Fruit fly (Drosophila melanogaster) whole organism, embryonic: ENCODE measurements around the gene RhoGAP5A.

ENCODE experiments used
- CG10431 ChIP-seq: fragments of 200-800 bp; sonication (Bioruptor generic); optimal IDR thresholded peaks from 3 replicates; lab custom pipeline; 2018; ENCODE audit warnings: missing biosample characterization, mild to moderate bottlenecking, missing genetic modification characterization
- CG10959 ChIP-seq: fragments of 200-800 bp; sonication (Bioruptor generic); IDR thresholded peaks from 2 replicates; pipeline ENCODE4 v1.3.6; 2022; ENCODE audit warnings: missing biosample characterization, missing genetic modification characterization
- CG12391 ChIP-seq: fragments of 200-800 bp; sonication (Bioruptor generic); optimal IDR thresholded peaks from 3 replicates; lab custom pipeline; 2018; ENCODE audit warnings: missing biosample characterization, mild to moderate bottlenecking, missing genetic modification characterization, moderate library complexity
- CG15269 ChIP-seq: fragments of 200-800 bp; sonication (Bioruptor generic); optimal IDR thresholded peaks from 2 replicates; lab custom pipeline; 2018; ENCODE audit warnings: missing biosample characterization, mild to moderate bottlenecking, missing genetic modification characterization, moderate library complexity
- CG16813 ChIP-seq: fragments of 200-800 bp; sonication (Bioruptor generic); IDR thresholded peaks from 3 replicates; pipeline ENCODE4 v1.3.6; 2022; ENCODE audit warnings: missing biosample characterization, missing genetic modification characterization; ENCODE audit not compliant: partially characterized antibody
- CG2678 ChIP-seq: fragments of 200-800 bp; sonication (Bioruptor generic); optimal IDR thresholded peaks from 3 replicates; lab custom pipeline; 2019; ENCODE audit warnings: missing biosample characterization, mild to moderate bottlenecking, missing genetic modification characterization, moderate library complexity
- CG2889 ChIP-seq: fragments of 200-800 bp; sonication (Bioruptor generic); IDR thresholded peaks from 3 replicates; pipeline ENCODE4 v1.3.6; 2022; ENCODE audit warnings: missing biosample characterization, missing genetic modification characterization
- CG31365 ChIP-seq: fragments of 200-800 bp; sonication (Bioruptor generic); optimal IDR thresholded peaks from 2 replicates; lab custom pipeline; 2018; ENCODE audit warnings: missing biosample characterization, mild to moderate bottlenecking, missing genetic modification characterization
- CG31388 ChIP-seq: fragments of 200-800 bp; sonication (Bioruptor generic); optimal IDR thresholded peaks from 2 replicates; lab custom pipeline; 2016; ENCODE audit warnings: missing biosample characterization, missing genetic modification characterization
- CG33557 ChIP-seq: fragments of 200-800 bp; sonication (Bioruptor generic); optimal IDR thresholded peaks from 2 replicates; lab custom pipeline; 2019; ENCODE audit warnings: missing biosample characterization, mild to moderate bottlenecking, missing genetic modification characterization, moderate library complexity
- CG34376 ChIP-seq: fragments of 200-800 bp; sonication (Bioruptor generic); optimal IDR thresholded peaks from 2 replicates; lab custom pipeline; 2018; ENCODE audit warnings: missing biosample characterization, mild to moderate bottlenecking, missing genetic modification characterization
- CG3995 ChIP-seq: fragments of 200-800 bp; sonication (Bioruptor generic); optimal IDR thresholded peaks from 3 replicates; lab custom pipeline; 2016; ENCODE audit warnings: missing biosample characterization, missing genetic modification characterization
- CG4820 ChIP-seq: fragments of 200-800 bp; sonication (Bioruptor generic); optimal IDR thresholded peaks from 3 replicates; lab custom pipeline; 2016; ENCODE audit warnings: missing biosample characterization, missing genetic modification characterization
- CG6272 ChIP-seq: fragments of 200-800 bp; sonication (Bioruptor generic); IDR thresholded peaks from 2 replicates; pipeline ENCODE4 v1.3.6; 2022; ENCODE audit warnings: missing biosample characterization, missing genetic modification characterization
- CG6683 ChIP-seq: fragments of 200-800 bp; sonication (Bioruptor generic); optimal IDR thresholded peaks from 2 replicates; lab custom pipeline; 2017; ENCODE audit warnings: missing biosample characterization, mild to moderate bottlenecking, missing genetic modification characterization, missing genetic modification reagents
- CG6765 ChIP-seq: fragments of 200-800 bp; sonication (Bioruptor generic); optimal IDR thresholded peaks from 3 replicates; lab custom pipeline; 2017; ENCODE audit warnings: missing biosample characterization, mild to moderate bottlenecking, missing genetic modification characterization
- CG7745 ChIP-seq: fragments of 200-800 bp; sonication (Bioruptor generic); optimal IDR thresholded peaks from 2 replicates; lab custom pipeline; 2018; ENCODE audit warnings: missing biosample characterization, mild to moderate bottlenecking, missing genetic modification characterization, moderate library complexity
- CG7928 ChIP-seq: fragments of 200-800 bp; sonication (Bioruptor generic); optimal IDR thresholded peaks from 2 replicates; lab custom pipeline; 2017; ENCODE audit warnings: missing biosample characterization, mild to moderate bottlenecking, missing genetic modification characterization
- CG8281 ChIP-seq: fragments of 200-800 bp; sonication (Bioruptor generic); optimal IDR thresholded peaks from 2 replicates; lab custom pipeline; 2018; ENCODE audit warnings: missing biosample characterization, mild to moderate bottlenecking, missing genetic modification characterization, moderate library complexity
- CG8924 ChIP-seq: fragments of 200-800 bp; optimal IDR thresholded peaks from 3 replicates; lab custom pipeline; 2019; ENCODE audit warnings: missing biosample characterization, mild to moderate bottlenecking, missing genetic modification characterization, moderate library complexity
- Camta ChIP-seq: fragments of 200-800 bp; sonication (Bioruptor generic); optimal IDR thresholded peaks from 2 replicates; lab custom pipeline; 2016; ENCODE audit warnings: missing biosample characterization, missing genetic modification characterization
- Chrac-16 ChIP-seq: fragments of 200-800 bp; sonication (Bioruptor generic); optimal IDR thresholded peaks from 3 replicates; lab custom pipeline; 2016; ENCODE audit warnings: missing biosample characterization, missing genetic modification characterization
- HLH54F ChIP-seq: fragments of 200-800 bp; sonication (Bioruptor generic); optimal IDR thresholded peaks from 3 replicates; lab custom pipeline; 2016; ENCODE audit warnings: missing biosample characterization, missing genetic modification characterization
- Hand ChIP-seq: fragments of 200-800 bp; sonication (Bioruptor generic); optimal IDR thresholded peaks from 2 replicates; lab custom pipeline; 2017; ENCODE audit warnings: mild to moderate bottlenecking, missing biosample characterization, missing genetic modification reagents, missing genetic modification characterization
- Kr ChIP-seq: fragments of 200-800 bp; sonication (Bioruptor generic); optimal IDR thresholded peaks from 2 replicates; lab custom pipeline; 2017; ENCODE audit warnings: missing biosample characterization, mild to moderate bottlenecking, missing genetic modification characterization
- Mad ChIP-seq: fragments of 200-800 bp; sonication (Bioruptor generic); optimal IDR thresholded peaks from 2 replicates; lab custom pipeline; 2016; ENCODE audit warnings: missing biosample characterization, missing genetic modification characterization
- Neu2 ChIP-seq: fragments of 200-800 bp; sonication (Bioruptor generic); optimal IDR thresholded peaks from 3 replicates; lab custom pipeline; 2016; ENCODE audit warnings: missing biosample characterization, missing genetic modification characterization, borderline replicate concordance
- ap ChIP-seq: fragments of 200-800 bp; sonication (Bioruptor generic); IDR thresholded peaks from 2 replicates; pipeline ENCODE4 v1.3.6; 2022; ENCODE audit warnings: missing biosample characterization, missing genetic modification characterization
- br ChIP-seq: fragments of >200 bp; optimal IDR thresholded peaks from 2 replicates; lab custom pipeline; 2017
- dmrt11E ChIP-seq: fragments of 200-800 bp; sonication (Bioruptor generic); optimal IDR thresholded peaks from 3 replicates; lab custom pipeline; 2018; ENCODE audit warnings: missing biosample characterization, mild to moderate bottlenecking, missing genetic modification characterization, moderate library complexity
- dpn ChIP-seq, 2 experiments: fragments of 200-800 bp; sonication (Bioruptor generic); optimal IDR thresholded peaks; 3 replicates each; lab custom pipeline; 2016; ENCODE audit warnings: missing biosample characterization in 2 of 2, missing genetic modification characterization in 2 of 2
- eve ChIP-seq, 2 experiments: fragments of >200 bp; optimal IDR thresholded peaks; 2 replicates each; lab custom pipeline; 2017; ENCODE audit warnings: missing biosample characterization in 2 of 2, missing genetic modification characterization in 2 of 2
- fd64A ChIP-seq: fragments of 200-800 bp; sonication (Bioruptor generic); optimal IDR thresholded peaks from 3 replicates; lab custom pipeline; 2018; ENCODE audit warnings: missing biosample characterization, mild to moderate bottlenecking, missing genetic modification characterization
- fu2 ChIP-seq: fragments of 200-800 bp; sonication (Bioruptor generic); optimal IDR thresholded peaks from 2 replicates; lab custom pipeline; 2016; ENCODE audit warnings: missing biosample characterization, missing genetic modification characterization
- gcm ChIP-seq: fragments of 200-800 bp; sonication (Bioruptor generic); optimal IDR thresholded peaks from 2 replicates; lab custom pipeline; 2019; ENCODE audit warnings: missing biosample characterization, mild to moderate bottlenecking, missing genetic modification characterization, moderate library complexity
- gcm2 ChIP-seq: fragments of 200-800 bp; sonication (Bioruptor generic); optimal IDR thresholded peaks from 2 replicates; lab custom pipeline; 2016; ENCODE audit warnings: missing biosample characterization, missing genetic modification characterization
- gfzf ChIP-seq: fragments of 200-800 bp; sonication (Bioruptor generic); optimal IDR thresholded peaks from 2 replicates; lab custom pipeline; 2016; ENCODE audit warnings: missing biosample characterization, mild to moderate bottlenecking, missing genetic modification characterization, moderate library complexity
- grn ChIP-seq: fragments of 200-800 bp; sonication (Bioruptor generic); optimal IDR thresholded peaks from 3 replicates; lab custom pipeline; 2017; ENCODE audit warnings: missing biosample characterization, missing genetic modification characterization
- mam ChIP-seq: fragments of 200-800 bp; sonication (Bioruptor generic); optimal IDR thresholded peaks from 3 replicates; lab custom pipeline; 2016; ENCODE audit warnings: missing biosample characterization, missing genetic modification characterization
- nerfin-1 ChIP-seq: fragments of 200-800 bp; sonication (Bioruptor generic); optimal IDR thresholded peaks from 3 replicates; lab custom pipeline; 2019; ENCODE audit warnings: missing biosample characterization, mild to moderate bottlenecking, missing genetic modification characterization, moderate library complexity
- onecut ChIP-seq: fragments of 200-800 bp; sonication (Bioruptor generic); IDR thresholded peaks from 2 replicates; pipeline ENCODE4 v1.3.6; 2022; ENCODE audit warnings: missing biosample characterization, missing genetic modification characterization
- peb ChIP-seq: fragments of 200-800 bp; sonication (Bioruptor generic); IDR thresholded peaks from 2 replicates; pipeline ENCODE4 v1.3.6; 2022; ENCODE audit warnings: missing biosample characterization, missing genetic modification characterization
- scrt ChIP-seq: fragments of 200-800 bp; sonication (Bioruptor generic); optimal IDR thresholded peaks from 2 replicates; lab custom pipeline; 2018; ENCODE audit warnings: missing biosample characterization, mild to moderate bottlenecking, missing genetic modification characterization, moderate library complexity
- sima ChIP-seq: fragments of 200-800 bp; sonication (Bioruptor generic); optimal IDR thresholded peaks from 2 replicates; lab custom pipeline; 2016; ENCODE audit warnings: missing biosample characterization, missing genetic modification characterization
- slou ChIP-seq: fragments of 200-800 bp; sonication (Bioruptor generic); optimal IDR thresholded peaks from 3 replicates; lab custom pipeline; 2016; ENCODE audit warnings: missing biosample characterization, missing genetic modification characterization
- so ChIP-seq: fragments of 200-800 bp; sonication (Bioruptor generic); IDR thresholded peaks from 3 replicates; pipeline ENCODE4 v1.3.6; 2022; ENCODE audit warnings: missing biosample characterization, missing genetic modification characterization
- tll ChIP-seq, 2 experiments: fragments of 200-800 bp in 1 of 2; fragments of >200 bp in 1 of 2; sonication (Bioruptor generic) in 1 of 2; optimal IDR thresholded peaks; 2 replicates each; lab custom pipeline; 2017 to 2019; ENCODE audit warnings: missing biosample characterization in 2 of 2, missing genetic modification characterization in 2 of 2, mild to moderate bottlenecking in 1 of 2, moderate library complexity in 1 of 2
- vnd ChIP-seq: fragments of 200-800 bp; sonication (Bioruptor generic); IDR thresholded peaks from 3 replicates; pipeline ENCODE4 v1.3.6; 2022; ENCODE audit warnings: missing biosample characterization, missing genetic modification characterization; ENCODE audit not compliant: partially characterized antibody

Gene RhoGAP5A

dm6 chrX:5665902-5666301 lies 47.3 kb upstream of the RhoGAP5A start, which contains the start of the genes Sirt4 and CG4119 (continued):
- TF ChIP-seq CG15269 (no peak), HLH54F (no peak), CG4820 (no peak), CG8281 (tag; lab: Kevin White, UChicago) (no peak), CG7745 (tag; lab: Kevin White, UChicago) (no peak), CG2889 (GFP tag; lab: Robert Waterston, UW) (no peak), peb (no peak), gfzf (GFP tag; lab: Kevin White, UChicago) (peak; percentile 29), CG6765 (GFP tag; lab: Kevin White, UChicago) (no peak), so (GFP tag; lab: Robert Waterston, UW) (no peak), Mad (GFP tag; lab: Kevin White, UChicago) (peak; percentile 15), CG3995 (GFP tag; lab: Kevin White, UChicago) (peak; percentile 16), Chrac-16 (no peak), Camta (no peak), CG34376 (GFP tag; lab: Kevin White, UChicago) (peak; percentile 40), CG6683 (GFP tag; lab: Kevin White, UChicago) (no peak), CG31365 (tag; lab: Kevin White, UChicago) (no peak), Neu2 (GFP tag; lab: Kevin White, UChicago) (no peak), CG10959 (no peak), CG12391 (tag; lab: Kevin White, UChicago) (peak; percentile 40), fu2 (peak; percentile 21), CG8924 (tag; lab: Kevin White, UChicago) (peak; percentile 45), CG6272 (GFP tag; lab: Robert Waterston, UW) (peak; percentile 59; the same call in 1 of the 2 replicates), slou (GFP tag; lab: Kevin White, UChicago) (no peak), Kr (GFP tag; lab: Kevin White, UChicago) (no peak), gcm2 (no peak), dmrt11E (no peak), scrt (GFP tag; lab: Kevin White, UChicago) (no peak), ap (GFP tag; lab: Robert Waterston, UW) (no peak), vnd (peak; percentile 94), CG7928 (GFP tag; lab: Kevin White, UChicago) (no peak), eve (GFP tag; optimal IDR thresholded peaks at IDR 0.05; lab: Kevin White, UChicago) (no peak), br (lab: Kevin White, UChicago) (no peak), CG10431 (GFP tag; lab: Kevin White, UChicago) (no peak), fd64A (GFP tag; lab: Kevin White, UChicago) (no peak), dpn (GFP tag; optimal IDR thresholded peaks at IDR 0.05; lab: Kevin White, UChicago) (peak in 1 of 2 experiments; percentile 8), CG16813 (peak; percentile 96), mam (GFP tag; lab: Kevin White, UChicago) (peak; percentile 56), sima (no peak), Hand (no peak), grn (GFP tag; lab: Kevin White, UChicago) (no peak), gcm (peak; percentile 5), CG33557 (GFP tag; lab: Kevin White, UChicago) (no peak), nerfin-1 (tag; lab: Kevin White, UChicago) (peak; percentile 31), tll (GFP tag; optimal IDR thresholded peaks at IDR 0.05; lab: Kevin White, UChicago) (no peak), CG2678 (tag; lab: Kevin White, UChicago) (peak; percentile 18), CG31388 (no peak), onecut (GFP tag; lab: Robert Waterston, UW) (peak; percentile 81)
- TF ChIP-seq, all 482 proteins: peak for 157
